Worm (Caenorhabditis elegans) whole organism, late embryonic: Measurements from ENCODE around the gene Y57E12B.1.
A peak's percentile ranks its signal among the peaks of the same experiment; 100 is the strongest.

ENCODE experiments used
- C38D4.7 ChIP-seq: fragments of 200-800 bp; sonication (Bioruptor generic); optimal IDR thresholded peaks from 2 replicates; lab custom pipeline; 2018; ENCODE audit warnings: mild to moderate bottlenecking, missing genetic modification characterization, moderate library complexity, missing compliant biosample characterization
- K02D7.2 ChIP-seq: sonication (generic microtip); optimal IDR thresholded peaks from 2 replicates; lab custom pipeline; 2017; ENCODE audit warnings: mild to moderate bottlenecking, missing genetic modification characterization, missing compliant biosample characterization
- ceh-19 ChIP-seq: fragments of 200-800 bp; sonication (Bioruptor generic); optimal IDR thresholded peaks from 2 replicates; lab custom pipeline; 2018; ENCODE audit warnings: mild to moderate bottlenecking, missing genetic modification characterization, missing compliant biosample characterization
- ceh-2 ChIP-seq: sonication (generic microtip); optimal IDR thresholded peaks from 2 replicates; lab custom pipeline; 2016; ENCODE audit warnings: missing genotype, missing genetic modification characterization, missing compliant biosample characterization
- ceh-24 ChIP-seq: sonication (generic microtip); optimal IDR thresholded peaks from 2 replicates; lab custom pipeline; 2016; ENCODE audit warnings: mild to moderate bottlenecking, missing genetic modification characterization, missing compliant biosample characterization
- ceh-30 ChIP-seq: fragments of 150-350 bp; optimal IDR thresholded peaks from 2 replicates; lab custom pipeline; 2014; ENCODE audit warnings: missing biosample characterization, missing genetic modification characterization
- ceh-31 ChIP-seq: sonication (generic microtip); optimal IDR thresholded peaks from 2 replicates; lab custom pipeline; 2016; ENCODE audit warnings: missing genetic modification characterization, missing compliant biosample characterization
- ceh-34 ChIP-seq: sonication (generic microtip); optimal IDR thresholded peaks from 2 replicates; lab custom pipeline; 2016; ENCODE audit warnings: mild to moderate bottlenecking, missing genetic modification characterization, missing compliant biosample characterization
- ceh-48 ChIP-seq: sonication (generic microtip); optimal IDR thresholded peaks from 2 replicates; lab custom pipeline; 2016; ENCODE audit warnings: missing genetic modification characterization, inconsistent platforms, missing compliant biosample characterization
- ceh-9 ChIP-seq: sonication (generic microtip); optimal IDR thresholded peaks from 2 replicates; lab custom pipeline; 2016; ENCODE audit warnings: mild to moderate bottlenecking, missing genetic modification characterization, inconsistent platforms, missing compliant biosample characterization
- che-1 ChIP-seq: sonication (generic microtip); optimal IDR thresholded peaks from 2 replicates; lab custom pipeline; 2016; ENCODE audit warnings: mild to moderate bottlenecking, missing genetic modification characterization, missing compliant biosample characterization
- dve-1 ChIP-seq: sonication (generic microtip); optimal IDR thresholded peaks from 2 replicates; lab custom pipeline; 2017; ENCODE audit warnings: antibody characterized with exemption, mild to moderate bottlenecking, missing genetic modification characterization, missing compliant biosample characterization
- elt-2 ChIP-seq: sonication (generic microtip); optimal IDR thresholded peaks from 2 replicates; lab custom pipeline; 2016; ENCODE audit warnings: missing genetic modification reagents, missing genetic modification characterization, missing compliant biosample characterization
- eyg-1 ChIP-seq: sonication (generic microtip); optimal IDR thresholded peaks from 2 replicates; lab custom pipeline; 2016; ENCODE audit warnings: missing genotype, missing genetic modification characterization, missing compliant biosample characterization
- fkh-10 ChIP-seq: fragments of 150-350 bp; optimal IDR thresholded peaks from 2 replicates; lab custom pipeline; 2014; ENCODE audit warnings: missing biosample characterization, missing genetic modification reagents, missing genetic modification characterization
- fkh-6 ChIP-seq: sonication (generic microtip); optimal IDR thresholded peaks from 2 replicates; lab custom pipeline; 2016; ENCODE audit warnings: missing genetic modification characterization, missing compliant biosample characterization
- hlh-15 ChIP-seq: sonication (generic microtip); optimal IDR thresholded peaks from 2 replicates; lab custom pipeline; 2016; ENCODE audit warnings: missing genetic modification characterization, missing compliant biosample characterization
- hlh-6 ChIP-seq: sonication (generic microtip); optimal IDR thresholded peaks from 2 replicates; lab custom pipeline; 2016; ENCODE audit warnings: missing genotype, missing genetic modification characterization, missing compliant biosample characterization
- madf-2 ChIP-seq: sonication (generic microtip); optimal IDR thresholded peaks from 2 replicates; lab custom pipeline; 2017; ENCODE audit warnings: missing genetic modification characterization, missing compliant biosample characterization
- mec-3 ChIP-seq: sonication (generic microtip); optimal IDR thresholded peaks from 2 replicates; lab custom pipeline; 2016; ENCODE audit warnings: borderline replicate concordance, missing genetic modification characterization, missing compliant biosample characterization
- nfya-1 ChIP-seq: sonication (generic microtip); optimal IDR thresholded peaks from 2 replicates; lab custom pipeline; 2017; ENCODE audit warnings: missing genetic modification characterization, mild to moderate bottlenecking, missing compliant biosample characterization, antibody characterized with exemption, moderate library complexity
- nhr-11 ChIP-seq: fragments of 150-350 bp; optimal IDR thresholded peaks from 2 replicates; lab custom pipeline; 2014; ENCODE audit warnings: missing biosample characterization, missing genetic modification characterization
- odd-2 ChIP-seq: sonication (generic microtip); optimal IDR thresholded peaks from 2 replicates; lab custom pipeline; 2017; ENCODE audit warnings: antibody characterized with exemption, mild to moderate bottlenecking, missing genetic modification characterization, missing compliant biosample characterization
- pax-1 ChIP-seq: fragments of 150-350 bp; optimal IDR thresholded peaks from 2 replicates; lab custom pipeline; 2014; ENCODE audit warnings: missing biosample characterization, missing genetic modification characterization
- pha-2 ChIP-seq: sonication (generic microtip); optimal IDR thresholded peaks from 2 replicates; lab custom pipeline; 2017; ENCODE audit warnings: mild to moderate bottlenecking, missing genetic modification characterization, missing compliant biosample characterization
- pha-4 ChIP-seq: fragments of 150-350 bp; optimal IDR thresholded peaks from 2 replicates; lab custom pipeline; 2018; ENCODE audit warnings: missing biosample characterization, missing genetic modification reagents, missing genetic modification characterization
- pros-1 ChIP-seq: fragments of 150-350 bp; optimal IDR thresholded peaks from 2 replicates; lab custom pipeline; 2014; ENCODE audit warnings: missing biosample characterization, missing genetic modification reagents, missing genetic modification characterization
- rnt-1 ChIP-seq: sonication (generic microtip); optimal IDR thresholded peaks from 2 replicates; lab custom pipeline; 2016; ENCODE audit warnings: missing genetic modification characterization, missing compliant biosample characterization
- sox-2 ChIP-seq: fragments of 200-800 bp; sonication (Bioruptor generic); IDR thresholded peaks from 2 replicates; pipeline ENCODE4 v1.3.6; 2022; ENCODE audit warnings: missing genetic modification reagents, missing genetic modification characterization, missing compliant biosample characterization
- syd-9 ChIP-seq: sonication (generic microtip); optimal IDR thresholded peaks from 2 replicates; lab custom pipeline; 2016; ENCODE audit warnings: mild to moderate bottlenecking, missing genetic modification characterization, moderate library complexity, missing compliant biosample characterization
- ttx-3 ChIP-seq: sonication (generic microtip); optimal IDR thresholded peaks from 2 replicates; lab custom pipeline; 2016; ENCODE audit warnings: missing genetic modification reagents, missing genetic modification characterization, missing compliant biosample characterization
- unc-42 ChIP-seq: sonication (generic microtip); optimal IDR thresholded peaks from 2 replicates; lab custom pipeline; 2016; ENCODE audit warnings: missing genotype, missing genetic modification characterization, missing compliant biosample characterization
- unc-55 ChIP-seq: sonication (generic microtip); optimal IDR thresholded peaks from 2 replicates; lab custom pipeline; 2017; ENCODE audit warnings: missing biosample characterization, missing genetic modification reagents, missing genetic modification characterization
- ztf-16 ChIP-seq: sonication (generic microtip); optimal IDR thresholded peaks from 2 replicates; lab custom pipeline; 2017; ENCODE audit warnings: missing genetic modification characterization, missing compliant biosample characterization

Y57E12B.1 gene

ce11 chrV:6948225-6948624 lies at the start of gene Y57E12B.1:
Gene Y57E12B.1 (plus strand): TSS chrV:6948525.
- TF ChIP-seq hlh-6 (tag; lab: Kevin White, UChicago): no peak
- TF ChIP-seq ceh-30 (tag; lab: Kevin White, UChicago): no peak
- TF ChIP-seq pha-4 (tag; lab: Kevin White, UChicago): no peak
- no peak for TF ChIP-seq fkh-6 (tag; lab: Kevin White, UChicago)
- TF ChIP-seq ceh-34: no peak
- TF ChIP-seq che-1 (tag; lab: Kevin White, UChicago): no peak
- no peak for TF ChIP-seq rnt-1 (tag; lab: Kevin White, UChicago)
- TF ChIP-seq sox-2 (GFP tag; lab: Robert Waterston, UW): no peak
- TF ChIP-seq K02D7.2 (tag; lab: Kevin White, UChicago): no peak
- no peak for TF ChIP-seq syd-9 (tag; lab: Kevin White, UChicago)
- no peak for TF ChIP-seq pha-2 (tag; lab: Kevin White, UChicago)
- no peak for TF ChIP-seq ceh-19 (GFP tag; lab: Kevin White, UChicago)
- TF ChIP-seq dve-1: no peak

ce11 chrV:6900173-6900638 lies 48.1 kb upstream of the Y57E12B.1 start, which contains the start of gene odc-1:
Gene odc-1 (minus strand): TSS chrV:6900223.
- TF ChIP-seq ceh-2 (tag; lab: Kevin White, UChicago) (peak; percentile 1), fkh-6 (tag; lab: Kevin White, UChicago) (no peak), elt-2 (tag; lab: Kevin White, UChicago) (peak; percentile 65)

- TF ChIP-seq nfya-1 (tag; lab: Kevin White, UChicago) (no peak), pros-1 (tag; lab: Kevin White, UChicago) (no peak), hlh-15 (tag; lab: Kevin White, UChicago) (no peak), ceh-31 (tag; lab: Kevin White, UChicago) (no peak), ceh-34 (no peak)
These were observed 47.3 kb upstream of the Y57E12B.1 start for ce11 chrV:6900814-6901592.

ce11 chrV:6901943-6902549 lies 46.3 kb upstream of the Y57E12B.1 start:
- no peak for TF ChIP-seq eyg-1
- no peak for TF ChIP-seq madf-2 (tag; lab: Kevin White, UChicago)
- TF ChIP-seq ztf-16 (tag; lab: Kevin White, UChicago): no peak

- TF ChIP-seq hlh-6 (tag; lab: Kevin White, UChicago) (no peak), pax-1 (tag; lab: Kevin White, UChicago) (no peak), C38D4.7 (GFP tag; lab: Kevin White, UChicago) (no peak), ceh-24 (tag; lab: Kevin White, UChicago) (no peak), ceh-48 (tag; lab: Kevin White, UChicago) (no peak), nhr-11 (no peak), ceh-9 (tag; lab: Kevin White, UChicago) (no peak), ttx-3 (tag; lab: Kevin White, UChicago) (no peak), nfya-1 (tag; lab: Kevin White, UChicago) (no peak), unc-55 (GFP tag; lab: Kevin White, UChicago) (no peak), odd-2 (no peak), unc-42 (tag; lab: Kevin White, UChicago) (no peak), mec-3 (tag; lab: Kevin White, UChicago) (no peak), fkh-10 (GFP tag; lab: Kevin White, UChicago) (no peak)
- TF ChIP-seq, all 69 proteins: peak for 0
These were observed 41.9 kb upstream of the Y57E12B.1 start for ce11 chrV:6906435-6906834.
